Fruit fly (Drosophila melanogaster) whole organism, embryonic: ENCODE measurements around the gene Sgp.

ENCODE experiments used
- Asciz ChIP-seq: fragments of 200-800 bp; sonication (Bioruptor generic); optimal IDR thresholded peaks from 2 replicates; lab custom pipeline; 2017; ENCODE audit warnings: missing biosample characterization, mild to moderate bottlenecking, missing genetic modification characterization, missing genetic modification reagents
- B-H2 ChIP-seq: fragments of 200-800 bp; sonication (Bioruptor generic); optimal IDR thresholded peaks from 2 replicates; lab custom pipeline; 2018; ENCODE audit warnings: missing biosample characterization, mild to moderate bottlenecking, missing genetic modification characterization
- C15 ChIP-seq: fragments of 200-800 bp; sonication (Bioruptor generic); IDR thresholded peaks from 3 replicates; pipeline ENCODE4 v1.3.6; 2022; ENCODE audit warnings: missing biosample characterization, missing genetic modification characterization
- CG10267 ChIP-seq: fragments of 200-800 bp; sonication (Bioruptor generic); optimal IDR thresholded peaks from 2 replicates; lab custom pipeline; 2018; ENCODE audit warnings: missing biosample characterization, mild to moderate bottlenecking, missing genetic modification characterization, moderate library complexity
- CG11093 ChIP-seq: fragments of 200-800 bp; sonication (Bioruptor generic); IDR thresholded peaks from 3 replicates; pipeline ENCODE4 v1.3.6; 2022; ENCODE audit warnings: missing biosample characterization, missing genetic modification characterization
- CG11398 ChIP-seq: fragments of 200-800 bp; sonication (Bioruptor generic); optimal IDR thresholded peaks from 2 replicates; lab custom pipeline; 2016; ENCODE audit warnings: missing biosample characterization, missing genetic modification characterization
- CG14050 ChIP-seq: fragments of 200-800 bp; sonication (Bioruptor generic); IDR thresholded peaks from 3 replicates; pipeline ENCODE4 v1.3.6; 2022; ENCODE audit warnings: missing biosample characterization, missing genetic modification characterization
- CG14860 ChIP-seq: fragments of 200-800 bp; sonication (Bioruptor generic); IDR thresholded peaks from 3 replicates; pipeline ENCODE4 v1.3.6; 2022; ENCODE audit warnings: missing biosample characterization, missing genetic modification characterization; ENCODE audit not compliant: partially characterized antibody
- CG15479 ChIP-seq: fragments of 200-800 bp; sonication (Bioruptor generic); optimal IDR thresholded peaks from 3 replicates; lab custom pipeline; 2019; ENCODE audit warnings: missing biosample characterization, mild to moderate bottlenecking, missing genetic modification characterization, moderate library complexity
- CG15601 ChIP-seq: fragments of 200-800 bp; sonication (Bioruptor generic); optimal IDR thresholded peaks from 3 replicates; lab custom pipeline; 2019; ENCODE audit warnings: missing biosample characterization, mild to moderate bottlenecking, missing genetic modification characterization, moderate library complexity
- CG1832 ChIP-seq: fragments of 200-800 bp; sonication (Bioruptor generic); optimal IDR thresholded peaks from 2 replicates; lab custom pipeline; 2017; ENCODE audit warnings: missing biosample characterization, mild to moderate bottlenecking, missing genetic modification characterization, inconsistent platforms
- CG31441 ChIP-seq: fragments of 200-800 bp; sonication (Bioruptor generic); IDR thresholded peaks from 2 replicates; pipeline ENCODE4 v1.3.6; 2022; ENCODE audit warnings: missing biosample characterization, missing genetic modification characterization
- CG33557 ChIP-seq: fragments of 200-800 bp; sonication (Bioruptor generic); optimal IDR thresholded peaks from 2 replicates; lab custom pipeline; 2019; ENCODE audit warnings: missing biosample characterization, mild to moderate bottlenecking, missing genetic modification characterization, moderate library complexity
- CG42726 ChIP-seq: fragments of 200-800 bp; sonication (Bioruptor generic); IDR thresholded peaks from 2 replicates; pipeline ENCODE4 v1.3.6; 2022; ENCODE audit warnings: missing biosample characterization, missing genetic modification characterization; ENCODE audit not compliant: partially characterized antibody
- CG6254 ChIP-seq: fragments of 200-800 bp; sonication (Bioruptor generic); optimal IDR thresholded peaks from 3 replicates; lab custom pipeline; 2017; ENCODE audit warnings: mild to moderate bottlenecking, missing biosample characterization, missing genetic modification reagents, missing genetic modification characterization
- CG7372 ChIP-seq: fragments of 200-800 bp; sonication (Bioruptor generic); IDR thresholded peaks from 2 replicates; pipeline ENCODE4 v1.3.6; 2022; ENCODE audit warnings: missing biosample characterization, missing genetic modification characterization
- CG8944 ChIP-seq: fragments of 200-800 bp; sonication (Bioruptor generic); optimal IDR thresholded peaks from 3 replicates; lab custom pipeline; 2016; ENCODE audit warnings: missing biosample characterization, missing genetic modification characterization
- D19A ChIP-seq: fragments of 200-800 bp; optimal IDR thresholded peaks from 3 replicates; lab custom pipeline; 2019; ENCODE audit warnings: missing biosample characterization, mild to moderate bottlenecking, missing genetic modification characterization, moderate library complexity
- Fer2 ChIP-seq: fragments of 200-800 bp; sonication (Bioruptor generic); optimal IDR thresholded peaks from 2 replicates; lab custom pipeline; 2018; ENCODE audit warnings: missing biosample characterization, mild to moderate bottlenecking, missing genetic modification characterization, moderate library complexity
- H2.0 ChIP-seq: fragments of 200-800 bp; sonication (Bioruptor generic); IDR thresholded peaks from 2 replicates; pipeline ENCODE4 v1.3.6; 2022; ENCODE audit warnings: missing biosample characterization, missing genetic modification characterization
- HLH3B ChIP-seq: fragments of 200-800 bp; sonication (Bioruptor generic); IDR thresholded peaks from 2 replicates; pipeline ENCODE4 v1.3.6; 2022; ENCODE audit warnings: missing biosample characterization, missing genetic modification characterization
- HLH54F ChIP-seq: fragments of 200-800 bp; sonication (Bioruptor generic); optimal IDR thresholded peaks from 3 replicates; lab custom pipeline; 2016; ENCODE audit warnings: missing biosample characterization, missing genetic modification characterization
- Hmr ChIP-seq: fragments of 200-800 bp; sonication (Bioruptor generic); optimal IDR thresholded peaks from 3 replicates; lab custom pipeline; 2017; ENCODE audit warnings: mild to moderate bottlenecking, missing biosample characterization, missing genetic modification reagents, missing genetic modification characterization
- Hr51 ChIP-seq, 2 experiments: fragments of 200-800 bp; sonication (Bioruptor generic); optimal IDR thresholded peaks; 2 replicates in 1 of 2; 3 replicates in 1 of 2; lab custom pipeline; 2016 to 2018; ENCODE audit warnings: missing biosample characterization in 2 of 2, missing genetic modification characterization in 2 of 2, mild to moderate bottlenecking in 1 of 2, moderate library complexity in 1 of 2
- Kr ChIP-seq: fragments of 200-800 bp; sonication (Bioruptor generic); optimal IDR thresholded peaks from 2 replicates; lab custom pipeline; 2017; ENCODE audit warnings: missing biosample characterization, mild to moderate bottlenecking, missing genetic modification characterization
- Lhr ChIP-seq: fragments of 200-800 bp; sonication (Bioruptor generic); optimal IDR thresholded peaks from 3 replicates; lab custom pipeline; 2017; ENCODE audit warnings: mild to moderate bottlenecking, missing biosample characterization, missing genetic modification reagents, missing genetic modification characterization
- Lim3 ChIP-seq: fragments of 200-800 bp; sonication (Bioruptor generic); IDR thresholded peaks from 2 replicates; pipeline ENCODE4 v1.3.6; 2022; ENCODE audit warnings: missing biosample characterization, missing genetic modification characterization
- Mes4 ChIP-seq: fragments of 200-800 bp; sonication (Bioruptor generic); optimal IDR thresholded peaks from 2 replicates; lab custom pipeline; 2016; ENCODE audit warnings: missing biosample characterization, missing genetic modification characterization
- Oli ChIP-seq: fragments of 200-800 bp; sonication (Bioruptor generic); optimal IDR thresholded peaks from 2 replicates; lab custom pipeline; 2018; ENCODE audit warnings: missing biosample characterization, mild to moderate bottlenecking, missing genetic modification characterization, moderate library complexity
- Ssrp ChIP-seq: fragments of 200-800 bp; sonication (Bioruptor generic); optimal IDR thresholded peaks from 2 replicates; lab custom pipeline; 2018; ENCODE audit warnings: missing biosample characterization, mild to moderate bottlenecking, missing genetic modification characterization, moderate library complexity
- bab2 ChIP-seq: fragments of 200-800 bp; sonication (Bioruptor generic); optimal IDR thresholded peaks from 2 replicates; lab custom pipeline; 2016; ENCODE audit warnings: missing biosample characterization, missing genetic modification characterization
- bbx ChIP-seq: fragments of 200-800 bp; sonication (Bioruptor generic); IDR thresholded peaks from 2 replicates; pipeline ENCODE4 v1.3.6; 2022; ENCODE audit warnings: missing biosample characterization, missing genetic modification characterization; ENCODE audit not compliant: partially characterized antibody
- cad ChIP-seq: fragments of >200 bp; optimal IDR thresholded peaks from 2 replicates; lab custom pipeline; 2017; ENCODE audit warnings: missing biosample characterization, missing genetic modification characterization
- corto ChIP-seq: fragments of 200-800 bp; sonication (Bioruptor generic); optimal IDR thresholded peaks from 2 replicates; lab custom pipeline; 2016; ENCODE audit warnings: missing biosample characterization, mild to moderate bottlenecking, missing genetic modification characterization, moderate library complexity
- disco-r ChIP-seq: fragments of 200-800 bp; sonication (Bioruptor generic); optimal IDR thresholded peaks from 2 replicates; lab custom pipeline; 2016; ENCODE audit warnings: missing biosample characterization, missing genetic modification characterization
- gcm2 ChIP-seq: fragments of 200-800 bp; sonication (Bioruptor generic); optimal IDR thresholded peaks from 2 replicates; lab custom pipeline; 2016; ENCODE audit warnings: missing biosample characterization, missing genetic modification characterization
- gsb ChIP-seq: fragments of 200-800 bp; sonication (Bioruptor generic); IDR thresholded peaks from 2 replicates; pipeline ENCODE4 v1.3.6; 2022; ENCODE audit warnings: missing biosample characterization, missing genetic modification characterization
- gsb-n ChIP-seq: fragments of 200-800 bp; sonication (Bioruptor generic); optimal IDR thresholded peaks from 3 replicates; lab custom pipeline; 2018; ENCODE audit warnings: missing biosample characterization, mild to moderate bottlenecking, missing genetic modification characterization
- hb ChIP-seq: fragments of 200-800 bp; sonication (Bioruptor generic); IDR thresholded peaks from 3 replicates; pipeline ENCODE4 v1.3.6; 2022; ENCODE audit warnings: missing biosample characterization, missing genetic modification characterization; ENCODE audit not compliant: partially characterized antibody
- lab ChIP-seq: fragments of 200-800 bp; sonication (Bioruptor generic); optimal IDR thresholded peaks from 3 replicates; lab custom pipeline; 2017; ENCODE audit warnings: missing biosample characterization, missing genetic modification characterization, mild to moderate bottlenecking, moderate library complexity, missing genetic modification reagents
- lilli ChIP-seq: fragments of 200-800 bp; sonication (Bioruptor generic); optimal IDR thresholded peaks from 3 replicates; lab custom pipeline; 2016; ENCODE audit warnings: missing biosample characterization, missing genetic modification characterization
- p53 ChIP-seq: fragments of 200-800 bp; sonication (Bioruptor generic); optimal IDR thresholded peaks from 2 replicates; lab custom pipeline; 2016; ENCODE audit warnings: missing biosample characterization, missing genetic modification characterization
- pho ChIP-seq: fragments of 200-800 bp; sonication (Bioruptor generic); optimal IDR thresholded peaks from 2 replicates; lab custom pipeline; 2016; ENCODE audit warnings: missing biosample characterization, missing genetic modification characterization
- scrt ChIP-seq: fragments of 200-800 bp; sonication (Bioruptor generic); optimal IDR thresholded peaks from 2 replicates; lab custom pipeline; 2018; ENCODE audit warnings: missing biosample characterization, mild to moderate bottlenecking, missing genetic modification characterization, moderate library complexity
- sob ChIP-seq: fragments of 200-800 bp; sonication (Bioruptor generic); IDR thresholded peaks from 2 replicates; pipeline ENCODE4 v1.3.6; 2022; ENCODE audit warnings: missing biosample characterization, missing genetic modification characterization
- tgo ChIP-seq: fragments of 200-800 bp; sonication (Bioruptor generic); IDR thresholded peaks from 3 replicates; pipeline ENCODE4 v1.3.6; 2022; ENCODE audit warnings: missing biosample characterization, missing genetic modification characterization
- tna ChIP-seq: fragments of 200-800 bp; sonication (Bioruptor generic); IDR thresholded peaks from 2 replicates; pipeline ENCODE4 v1.3.6; 2022; ENCODE audit warnings: missing biosample characterization, missing genetic modification characterization; ENCODE audit not compliant: partially characterized antibody
- tx ChIP-seq: fragments of 200-800 bp; sonication (Bioruptor generic); optimal IDR thresholded peaks from 2 replicates; lab custom pipeline; 2016; ENCODE audit warnings: missing biosample characterization, missing genetic modification characterization

Sgp gene

DNA sequence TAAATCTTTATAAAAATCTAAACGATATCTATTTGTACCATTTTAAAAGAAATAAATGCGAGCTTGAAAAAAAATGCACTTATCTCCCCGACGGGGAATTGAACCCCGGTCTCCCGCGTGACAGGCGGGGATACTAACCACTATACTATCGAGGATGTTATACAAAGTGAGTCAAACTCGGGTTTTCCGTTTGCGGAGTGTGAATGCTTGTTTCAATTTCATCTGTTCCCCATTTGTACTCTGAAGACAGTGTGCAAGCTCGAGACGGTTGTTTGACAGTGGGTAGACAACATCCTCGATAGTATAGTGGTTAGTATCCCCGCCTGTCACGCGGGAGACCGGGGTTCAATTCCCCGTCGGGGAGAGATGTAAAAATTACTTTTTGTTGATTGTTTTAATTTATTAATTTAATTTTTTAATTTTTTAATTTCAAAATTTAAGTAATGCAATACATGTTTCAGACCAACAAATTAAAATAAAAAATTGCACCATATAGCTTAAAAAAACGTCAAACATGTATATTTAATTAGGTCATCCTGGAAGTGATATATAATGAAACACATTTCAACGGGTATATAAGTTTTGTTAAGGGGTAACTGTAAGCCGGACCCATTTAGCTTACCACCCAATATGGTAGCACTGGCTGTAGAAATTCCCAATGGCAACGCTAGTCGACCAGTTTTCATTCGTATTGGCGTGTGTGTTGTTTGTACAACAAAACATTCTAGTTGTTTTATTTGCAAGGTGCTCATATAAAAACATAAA, 22.2 kb downstream of the Sgp start, which contains the start of gene Sema1a (continued):
- TF ChIP-seq B-H2 (GFP tag; lab: Kevin White, UChicago) (no peak), pho (peak; percentile 79), tna (peak; percentile 84), tgo (peak; percentile 52), C15 (0 out of 3 replicates have a peak, but pooled peaks have one; percentile 4), CG8944 (GFP tag; lab: Kevin White, UChicago) (peak; percentile 28), Oli (tag; lab: Kevin White, UChicago) (peak; percentile 74), scrt (peak; percentile 54), disco-r (GFP tag; lab: Kevin White, UChicago) (peak; percentile 33), CG11398 (GFP tag; lab: Kevin White, UChicago) (no peak), CG11093 (GFP tag; lab: Robert Waterston, UW) (no peak), CG15601 (peak; percentile 34), p53 (GFP tag; lab: Kevin White, UChicago) (no peak), CG33557 (GFP tag; lab: Kevin White, UChicago) (peak; percentile 38), Mes4 (GFP tag; lab: Kevin White, UChicago) (peak; percentile 53), CG14860 (GFP tag; lab: Robert Waterston, UW) (peak; percentile 65), Ssrp (tag; lab: Kevin White, UChicago) (peak; percentile 76), Hmr (GFP tag; lab: Kevin White, UChicago) (peak; percentile 67), gsb (GFP tag; lab: Robert Waterston, UW) (no peak), bbx (GFP tag; lab: Robert Waterston, UW) (peak; percentile 95), CG6254 (GFP tag; lab: Kevin White, UChicago) (peak; percentile 58), bab2 (GFP tag; lab: Kevin White, UChicago) (peak; percentile 15), CG10267 (tag; lab: Kevin White, UChicago) (peak; percentile 36), hb (GFP tag; lab: Robert Waterston, UW) (peak; percentile 64; the same call in 2 of the 3 replicates), CG1832 (GFP tag; lab: Kevin White, UChicago) (no peak), H2.0 (GFP tag; lab: Robert Waterston, UW) (peak; percentile 76), Lim3 (GFP tag; lab: Robert Waterston, UW) (no peak), CG31441 (GFP tag; lab: Robert Waterston, UW) (peak; percentile 51; the same call in 1 of the 2 replicates), lilli (peak; percentile 71), CG15479 (GFP tag; lab: Kevin White, UChicago) (no peak), gsb-n (tag; lab: Kevin White, UChicago) (peak; percentile 64), Asciz (GFP tag; lab: Kevin White, UChicago) (peak; percentile 27), CG42726 (GFP tag; lab: Robert Waterston, UW) (peak; percentile 95), cad (no peak), gcm2 (GFP tag; lab: Kevin White, UChicago) (peak; percentile 79), CG7372 (GFP tag; lab: Robert Waterston, UW) (peak; percentile 64), D19A (tag; lab: Kevin White, UChicago) (peak; percentile 88), sob (GFP tag; lab: Robert Waterston, UW) (peak; percentile 75; the same call in 1 of the 2 replicates), Kr (GFP tag; lab: Kevin White, UChicago) (no peak), Fer2 (tag; lab: Kevin White, UChicago) (no peak), Hr51 (GFP tag; optimal IDR thresholded peaks at IDR 0.05; lab: Kevin White, UChicago) (peak; percentile 17 to 58), Lhr (GFP tag; lab: Kevin White, UChicago) (peak; percentile 42), lab (GFP tag; lab: Kevin White, UChicago) (peak; percentile 68), HLH3B (peak; percentile 74; the same call in 1 of the 2 replicates), tx (GFP tag; lab: Kevin White, UChicago) (peak; percentile 31), corto (GFP tag; lab: Kevin White, UChicago) (no peak), HLH54F (GFP tag; lab: Kevin White, UChicago) (peak; percentile 83), CG14050 (GFP tag; lab: Robert Waterston, UW) (peak; percentile 45; the same call in 2 of the 3 replicates)
